Fruit fly (Drosophila melanogaster) whole organism, embryonic: ENCODE data around the gene CG14982.

ENCODE experiments used
- Ada2b ChIP-seq: fragments of 200-800 bp; sonication (Bioruptor generic); IDR thresholded peaks from 2 replicates; pipeline ENCODE4 v1.3.6; 2022; ENCODE audit warnings: missing biosample characterization, missing genetic modification characterization
- Antp ChIP-seq: fragments of 200-800 bp; sonication (Bioruptor generic); optimal IDR thresholded peaks from 3 replicates; lab custom pipeline; 2016; ENCODE audit warnings: missing biosample characterization, missing genetic modification characterization
- B-H1 ChIP-seq: fragments of 200-800 bp; sonication (Bioruptor generic); IDR thresholded peaks from 3 replicates; pipeline ENCODE4 v1.3.6; 2022; ENCODE audit warnings: missing biosample characterization, missing genetic modification characterization
- CG10267 ChIP-seq: fragments of 200-800 bp; sonication (Bioruptor generic); optimal IDR thresholded peaks from 2 replicates; lab custom pipeline; 2018; ENCODE audit warnings: missing biosample characterization, mild to moderate bottlenecking, missing genetic modification characterization, moderate library complexity
- CG10321 ChIP-seq: fragments of 200-800 bp; sonication (Bioruptor generic); IDR thresholded peaks from 2 replicates; pipeline ENCODE4 v1.3.6; 2022; ENCODE audit warnings: missing biosample characterization, missing genetic modification characterization
- CG10431 ChIP-seq: fragments of 200-800 bp; sonication (Bioruptor generic); optimal IDR thresholded peaks from 3 replicates; lab custom pipeline; 2018; ENCODE audit warnings: missing biosample characterization, mild to moderate bottlenecking, missing genetic modification characterization
- CG11085 ChIP-seq: fragments of 200-800 bp; sonication (Bioruptor generic); IDR thresholded peaks from 2 replicates; pipeline ENCODE4 v1.3.6; 2022; ENCODE audit warnings: missing biosample characterization, missing genetic modification characterization
- CG11456 ChIP-seq: fragments of 200-800 bp; sonication (Bioruptor generic); IDR thresholded peaks from 3 replicates; pipeline ENCODE4 v1.3.6; 2022; ENCODE audit warnings: missing biosample characterization, missing genetic modification characterization
- CG14050 ChIP-seq: fragments of 200-800 bp; sonication (Bioruptor generic); IDR thresholded peaks from 3 replicates; pipeline ENCODE4 v1.3.6; 2022; ENCODE audit warnings: missing biosample characterization, missing genetic modification characterization
- CG16779 ChIP-seq: fragments of 200-800 bp; sonication (Bioruptor generic); IDR thresholded peaks from 2 replicates; pipeline ENCODE4 v1.3.6; 2022; ENCODE audit warnings: missing biosample characterization, missing genetic modification characterization
- CG33213 ChIP-seq: fragments of 200-800 bp; sonication (Bioruptor generic); optimal IDR thresholded peaks from 3 replicates; lab custom pipeline; 2016; ENCODE audit warnings: missing biosample characterization, missing genetic modification characterization
- CG3726 ChIP-seq: fragments of 200-800 bp; sonication (Bioruptor generic); IDR thresholded peaks from 3 replicates; pipeline ENCODE4, ENCODE4 v1.3.6; 2022; ENCODE audit warnings: missing biosample characterization, missing genetic modification characterization
- CG43689 ChIP-seq: fragments of 200-800 bp; sonication (Bioruptor generic); IDR thresholded peaks from 2 replicates; pipeline ENCODE4 v1.3.6; 2022; ENCODE audit warnings: missing biosample characterization, missing genetic modification characterization
- CG4424 ChIP-seq: fragments of 200-800 bp; sonication (Bioruptor generic); optimal IDR thresholded peaks from 3 replicates; lab custom pipeline; 2016; ENCODE audit warnings: missing biosample characterization, missing genetic modification characterization
- CG4707 ChIP-seq: fragments of 200-800 bp; sonication (Bioruptor generic); optimal IDR thresholded peaks from 2 replicates; lab custom pipeline; 2018; ENCODE audit warnings: missing biosample characterization, mild to moderate bottlenecking, missing genetic modification characterization, moderate library complexity
- CG4820 ChIP-seq: fragments of 200-800 bp; sonication (Bioruptor generic); optimal IDR thresholded peaks from 3 replicates; lab custom pipeline; 2016; ENCODE audit warnings: missing biosample characterization, missing genetic modification characterization
- CG7839 ChIP-seq: fragments of 200-800 bp; sonication (Bioruptor generic); optimal IDR thresholded peaks from 3 replicates; lab custom pipeline; 2018; ENCODE audit warnings: missing biosample characterization, mild to moderate bottlenecking, missing genetic modification characterization, moderate library complexity
- CG9727 ChIP-seq: fragments of 200-800 bp; sonication (Bioruptor generic); optimal IDR thresholded peaks from 3 replicates; lab custom pipeline; 2017; ENCODE audit warnings: missing biosample characterization, mild to moderate bottlenecking, missing genetic modification characterization
- D19B ChIP-seq: fragments of 200-800 bp; sonication (Bioruptor generic); optimal IDR thresholded peaks from 2 replicates; lab custom pipeline; 2017; ENCODE audit warnings: missing biosample characterization, mild to moderate bottlenecking, missing genetic modification characterization
- Dad ChIP-seq: fragments of 200-800 bp; sonication (Bioruptor generic); optimal IDR thresholded peaks from 3 replicates; lab custom pipeline; 2016; ENCODE audit warnings: missing biosample characterization, missing genetic modification characterization
- Elba2 ChIP-seq: fragments of 200-800 bp; sonication (Bioruptor generic); optimal IDR thresholded peaks from 3 replicates; lab custom pipeline; 2016; ENCODE audit warnings: missing biosample characterization, missing genetic modification characterization
- HLH3B ChIP-seq: fragments of 200-800 bp; sonication (Bioruptor generic); IDR thresholded peaks from 2 replicates; pipeline ENCODE4 v1.3.6; 2022; ENCODE audit warnings: missing biosample characterization, missing genetic modification characterization
- Myb ChIP-seq: fragments of 200-800 bp; sonication (Bioruptor generic); optimal IDR thresholded peaks from 2 replicates; lab custom pipeline; 2016; ENCODE audit warnings: missing biosample characterization, missing genetic modification characterization
- NFAT ChIP-seq: fragments of 200-800 bp; sonication (Bioruptor generic); IDR thresholded peaks from 2 replicates; pipeline ENCODE4 v1.3.6; 2022; ENCODE audit warnings: missing biosample characterization, missing genetic modification characterization
- Rx ChIP-seq: fragments of 200-800 bp; sonication (Bioruptor generic); IDR thresholded peaks from 2 replicates; pipeline ENCODE4 v1.3.6; 2022; ENCODE audit warnings: missing biosample characterization, missing genetic modification characterization
- Six4 ChIP-seq: fragments of 200-800 bp; sonication (Bioruptor generic); optimal IDR thresholded peaks from 2 replicates; lab custom pipeline; 2016; ENCODE audit warnings: missing biosample characterization, missing genetic modification characterization
- ab ChIP-seq: fragments of 200-800 bp; sonication (Bioruptor generic); optimal IDR thresholded peaks from 2 replicates; lab custom pipeline; 2016; ENCODE audit warnings: missing biosample characterization, missing genetic modification characterization
- abd-A ChIP-seq: fragments of 200-800 bp; sonication (Bioruptor generic); optimal IDR thresholded peaks from 3 replicates; lab custom pipeline; 2019; ENCODE audit warnings: missing biosample characterization, mild to moderate bottlenecking, missing genetic modification characterization, moderate library complexity
- amos ChIP-seq: fragments of 200-800 bp; sonication (Bioruptor generic); IDR thresholded peaks from 2 replicates; pipeline ENCODE4 v1.3.6; 2022; ENCODE audit warnings: missing biosample characterization, missing genetic modification characterization; ENCODE audit not compliant: partially characterized antibody
- cas ChIP-seq: fragments of 200-800 bp; sonication (Bioruptor generic); IDR thresholded peaks from 2 replicates; pipeline ENCODE4 v1.3.6; 2022; ENCODE audit warnings: missing biosample characterization, missing genetic modification characterization
- dati ChIP-seq: fragments of 200-800 bp; sonication (Bioruptor generic); IDR thresholded peaks from 2 replicates; pipeline ENCODE4 v1.3.6; 2022; ENCODE audit warnings: missing biosample characterization, missing genetic modification characterization
- dmrt11E ChIP-seq: fragments of 200-800 bp; sonication (Bioruptor generic); optimal IDR thresholded peaks from 3 replicates; lab custom pipeline; 2018; ENCODE audit warnings: missing biosample characterization, mild to moderate bottlenecking, missing genetic modification characterization, moderate library complexity
- eyg ChIP-seq: fragments of 200-800 bp; sonication (Bioruptor generic); optimal IDR thresholded peaks from 3 replicates; lab custom pipeline; 2016; ENCODE audit warnings: missing biosample characterization, missing genetic modification characterization
- grau ChIP-seq: fragments of 200-800 bp; optimal IDR thresholded peaks from 3 replicates; lab custom pipeline; 2019; ENCODE audit warnings: missing biosample characterization, mild to moderate bottlenecking, missing genetic modification characterization, moderate library complexity
- hbn ChIP-seq: fragments of 200-800 bp; sonication (Bioruptor generic); IDR thresholded peaks from 2 replicates; pipeline ENCODE4 v1.3.6; 2022; ENCODE audit warnings: missing biosample characterization, missing genetic modification characterization; ENCODE audit not compliant: partially characterized antibody
- hkb ChIP-seq, 2 experiments: fragments of 200-800 bp in 1 of 2; fragments of >200 bp in 1 of 2; sonication (Bioruptor generic) in 1 of 2; IDR thresholded peaks in 1 of 2; optimal IDR thresholded peaks in 1 of 2; 2 replicates each; pipeline versions ENCODE4 v1.3.6 to Lab custom; 2017 to 2022; ENCODE audit warnings: missing biosample characterization in 1 of 2, missing genetic modification characterization in 1 of 2
- inv ChIP-seq: fragments of 200-800 bp; sonication (Bioruptor generic); IDR thresholded peaks from 2 replicates; pipeline ENCODE4 v1.3.6; 2022; ENCODE audit warnings: missing biosample characterization, missing genetic modification characterization; ENCODE audit not compliant: partially characterized antibody
- mam ChIP-seq: fragments of 200-800 bp; sonication (Bioruptor generic); optimal IDR thresholded peaks from 3 replicates; lab custom pipeline; 2016; ENCODE audit warnings: missing biosample characterization, missing genetic modification characterization
- nerfin-1 ChIP-seq: fragments of 200-800 bp; sonication (Bioruptor generic); optimal IDR thresholded peaks from 3 replicates; lab custom pipeline; 2019; ENCODE audit warnings: missing biosample characterization, mild to moderate bottlenecking, missing genetic modification characterization, moderate library complexity
- nmo ChIP-seq: fragments of 200-800 bp; sonication (Bioruptor generic); optimal IDR thresholded peaks from 2 replicates; lab custom pipeline; 2018; ENCODE audit warnings: missing biosample characterization, mild to moderate bottlenecking, missing genetic modification characterization, moderate library complexity
- phol ChIP-seq: fragments of 200-800 bp; sonication (Bioruptor generic); optimal IDR thresholded peaks from 3 replicates; lab custom pipeline; 2018; ENCODE audit warnings: missing biosample characterization, mild to moderate bottlenecking, missing genetic modification characterization, moderate library complexity
- schlank ChIP-seq: fragments of 200-800 bp; sonication (Bioruptor generic); optimal IDR thresholded peaks from 2 replicates; lab custom pipeline; 2018; ENCODE audit warnings: missing biosample characterization, mild to moderate bottlenecking, missing genetic modification characterization
- scrt ChIP-seq: fragments of 200-800 bp; sonication (Bioruptor generic); optimal IDR thresholded peaks from 2 replicates; lab custom pipeline; 2018; ENCODE audit warnings: missing biosample characterization, mild to moderate bottlenecking, missing genetic modification characterization, moderate library complexity
- seq ChIP-seq: fragments of 200-800 bp; sonication (Bioruptor generic); IDR thresholded peaks from 2 replicates; pipeline ENCODE4 v1.3.6; 2022; ENCODE audit warnings: missing biosample characterization, missing genetic modification characterization
- sim ChIP-seq: fragments of 200-800 bp; sonication (Bioruptor generic); IDR thresholded peaks from 2 replicates; pipeline ENCODE4 v1.3.6; 2022; ENCODE audit warnings: missing biosample characterization, missing genetic modification characterization
- sima ChIP-seq: fragments of 200-800 bp; sonication (Bioruptor generic); optimal IDR thresholded peaks from 2 replicates; lab custom pipeline; 2016; ENCODE audit warnings: missing biosample characterization, missing genetic modification characterization
- slp2 ChIP-seq: fragments of 200-800 bp; sonication (Bioruptor generic); optimal IDR thresholded peaks from 2 replicates; lab custom pipeline; 2016; ENCODE audit warnings: missing biosample characterization, missing genetic modification characterization
- sqz ChIP-seq: fragments of 200-800 bp; sonication (Bioruptor generic); optimal IDR thresholded peaks from 3 replicates; lab custom pipeline; 2018; ENCODE audit warnings: missing biosample characterization, mild to moderate bottlenecking, missing genetic modification characterization
- stc ChIP-seq: fragments of 200-800 bp; sonication (Bioruptor generic); IDR thresholded peaks from 2 replicates; pipeline ENCODE4 v1.3.6; 2022; ENCODE audit warnings: missing biosample characterization, missing genetic modification characterization
- tll ChIP-seq, 2 experiments: fragments of 200-800 bp in 1 of 2; fragments of >200 bp in 1 of 2; sonication (Bioruptor generic) in 1 of 2; optimal IDR thresholded peaks; 2 replicates each; lab custom pipeline; 2017 to 2019; ENCODE audit warnings: missing biosample characterization in 2 of 2, missing genetic modification characterization in 2 of 2, mild to moderate bottlenecking in 1 of 2, moderate library complexity in 1 of 2
- zfh2 ChIP-seq: fragments of 200-800 bp; sonication (Bioruptor generic); optimal IDR thresholded peaks from 2 replicates; lab custom pipeline; 2016; ENCODE audit warnings: missing biosample characterization, missing genetic modification characterization

CG14982 gene

DNA sequence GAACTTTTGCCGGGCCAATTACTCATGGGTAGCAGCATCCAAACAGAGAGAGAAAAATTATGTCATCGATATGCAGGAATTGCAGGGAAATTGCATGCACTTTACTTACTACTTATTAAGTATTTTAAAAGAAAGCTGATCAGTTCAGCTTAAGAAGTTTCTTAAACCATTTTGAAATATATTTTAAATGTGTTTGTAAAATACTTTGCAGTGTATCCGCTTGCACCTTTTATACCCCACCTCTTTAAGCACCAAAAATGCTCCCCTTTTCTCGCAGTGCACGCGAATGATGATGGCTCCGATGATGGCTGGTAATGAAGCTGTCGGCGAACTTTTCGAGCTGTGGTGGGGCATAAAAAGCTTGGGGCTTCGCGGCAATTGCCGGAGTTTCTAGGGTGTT lies 10.0 kb downstream of the CG14982 start, which contains the start of gene CG14984 (continued):
- no peak for TF ChIP-seq nmo (GFP tag; lab: Kevin White, UChicago)
- TF ChIP-seq amos = no peak
- no peak for TF ChIP-seq sqz (GFP tag; lab: Kevin White, UChicago)
- no peak for TF ChIP-seq sima (GFP tag; lab: Kevin White, UChicago)
- peak; percentile 18 for TF ChIP-seq CG10267 (tag; lab: Kevin White, UChicago)
- no peak for TF ChIP-seq seq
- TF ChIP-seq CG4707 (GFP tag; lab: Kevin White, UChicago) = no peak
- no peak for TF ChIP-seq CG11085
- no peak for TF ChIP-seq hkb (optimal IDR thresholded peaks at IDR 0.05; lab: Kevin White, UChicago)
- TF ChIP-seq hkb (GFP tag; IDR thresholded peaks at IDR 0.05; lab: Robert Waterston, UW) = peak; percentile 30; the same call in 1 of the 2 replicates
- no peak for TF ChIP-seq CG43689 (GFP tag; lab: Robert Waterston, UW)
- peak; percentile 12 for TF ChIP-seq Six4
- TF ChIP-seq Rx (GFP tag; lab: Robert Waterston, UW) = no peak
- TF ChIP-seq CG10431 (GFP tag; lab: Kevin White, UChicago) = no peak
- TF ChIP-seq grau (tag; lab: Kevin White, UChicago) = peak; percentile 39
- TF ChIP-seq scrt (GFP tag; lab: Kevin White, UChicago) = peak; percentile 80
- peak; percentile 31 for TF ChIP-seq CG7839
- no peak for TF ChIP-seq Elba2 (GFP tag; lab: Kevin White, UChicago)
- no peak for TF ChIP-seq eyg
- TF ChIP-seq NFAT (GFP tag; lab: Robert Waterston, UW) = peak; percentile 44
- TF ChIP-seq tll (GFP tag; optimal IDR thresholded peaks at IDR 0.05; lab: Kevin White, UChicago) = no peak
- TF ChIP-seq nerfin-1 (tag; lab: Kevin White, UChicago) = no peak
- peak; percentile 54 for TF ChIP-seq zfh2
- peak; percentile 71; the same call in 2 of the 3 replicates for TF ChIP-seq CG11456 (GFP tag; lab: Robert Waterston, UW)
- no peak for TF ChIP-seq Myb (GFP tag; lab: Kevin White, UChicago)
- no peak for TF ChIP-seq CG10321 (GFP tag; lab: Robert Waterston, UW)
- peak; percentile 30 for TF ChIP-seq phol (tag; lab: Kevin White, UChicago)
- no peak for TF ChIP-seq CG3726 (GFP tag; lab: Robert Waterston, UW)
- peak; percentile 27; the same call in 1 of the 3 replicates for TF ChIP-seq B-H1
- no peak for TF ChIP-seq CG14050 (GFP tag; lab: Robert Waterston, UW)
- 0 out of 2 replicates have a peak, but pooled peaks have one; percentile 27 for TF ChIP-seq cas (GFP tag; lab: Robert Waterston, UW)
- TF ChIP-seq CG4820 (GFP tag; lab: Kevin White, UChicago) = peak; percentile 19
- no peak for TF ChIP-seq HLH3B (GFP tag; lab: Robert Waterston, UW)
- TF ChIP-seq CG4424 (GFP tag; lab: Kevin White, UChicago) = peak; percentile 29
- no peak for TF ChIP-seq sim (GFP tag; lab: Robert Waterston, UW)
- peak; percentile 50 for TF ChIP-seq D19B
- TF ChIP-seq dati (GFP tag; lab: Robert Waterston, UW) = no peak
- peak; percentile 49 for TF ChIP-seq mam (GFP tag; lab: Kevin White, UChicago)
- no peak for TF ChIP-seq CG16779 (GFP tag; lab: Robert Waterston, UW)
- TF ChIP-seq dmrt11E (tag; lab: Kevin White, UChicago) = no peak
- no peak for TF ChIP-seq hbn (GFP tag; lab: Robert Waterston, UW)
- no peak for TF ChIP-seq inv (GFP tag; lab: Robert Waterston, UW)
- no peak for TF ChIP-seq schlank (tag; lab: Kevin White, UChicago)
- peak; percentile 13 for TF ChIP-seq CG9727 (GFP tag; lab: Kevin White, UChicago)
- TF ChIP-seq Ada2b (GFP tag; lab: Robert Waterston, UW) = peak; percentile 60
- no peak for TF ChIP-seq stc (GFP tag; lab: Robert Waterston, UW)
- no peak for TF ChIP-seq ab (GFP tag; lab: Kevin White, UChicago)
- peak; percentile 0 for TF ChIP-seq Antp (GFP tag; lab: Kevin White, UChicago)
- peak; percentile 27 for TF ChIP-seq CG33213
- TF ChIP-seq abd-A = no peak
- TF ChIP-seq slp2 (GFP tag; lab: Kevin White, UChicago) = no peak
- peak; percentile 45 for TF ChIP-seq Dad (GFP tag; lab: Kevin White, UChicago)
